Worm (Caenorhabditis elegans): ENCODE measurements around the gene asp-13.

- TF ChIP-seq snpc-4 (GFP tag; optimal IDR thresholded peaks at IDR 0.05) (no peak), snpc-4 (tag; optimal IDR thresholded peaks at IDR 0.05) (no peak), hlh-26 (GFP tag; conservative IDR thresholded peaks at IDR 0.05) (no peak), K11D2.4 (GFP tag; IDR thresholded peaks at IDR 0.05) (no peak), ccch-3 (GFP tag; optimal IDR thresholded peaks at IDR 0.05) (no peak), ztf-25 (GFP tag; IDR thresholded peaks at IDR 0.05) (no peak), rcor-1 (GFP tag; IDR thresholded peaks at IDR 0.05) (no peak), cebp-2 (GFP tag; IDR thresholded peaks at IDR 0.05) (no peak), let-607 (tag; optimal IDR thresholded peaks at IDR 0.05) (no peak), bed-2 (GFP tag; IDR thresholded peaks at IDR 0.05) (no peak), attf-6 (GFP tag; IDR thresholded peaks at IDR 0.05) (no peak), aptf-3 (GFP tag; IDR thresholded peaks at IDR 0.05) (no peak), gei-17 (GFP tag; optimal IDR thresholded peaks at IDR 0.05) (no peak), pha-4 (tag; optimal IDR thresholded peaks at IDR 0.05) (no peak)
These were observed 40.8 kb upstream of the asp-13 start for ce11 chrV:8683787-8684186.

Measured in whole organism, young adult.